Fruit fly (Drosophila melanogaster) whole organism, embryonic: ENCODE measurements around the gene CG43799.
A peak's percentile ranks its signal among the peaks of the same experiment; 100 is the strongest.

Experiments used
- Aef1 ChIP-seq: fragments of 200-800 bp; sonication (Bioruptor generic); IDR thresholded peaks from 3 replicates; pipeline ENCODE4 v1.3.6; 2022; ENCODE audit warnings: missing biosample characterization, missing genetic modification characterization
- Atf-2 ChIP-seq: fragments of 200-800 bp; sonication (Bioruptor generic); optimal IDR thresholded peaks from 2 replicates; lab custom pipeline; 2016; ENCODE audit warnings: missing biosample characterization, missing genetic modification characterization
- CG11085 ChIP-seq: fragments of 200-800 bp; sonication (Bioruptor generic); IDR thresholded peaks from 2 replicates; pipeline ENCODE4 v1.3.6; 2022; ENCODE audit warnings: missing biosample characterization, missing genetic modification characterization
- CG11093 ChIP-seq: fragments of 200-800 bp; sonication (Bioruptor generic); IDR thresholded peaks from 3 replicates; pipeline ENCODE4 v1.3.6; 2022; ENCODE audit warnings: missing biosample characterization, missing genetic modification characterization
- CG11504 ChIP-seq: fragments of 200-800 bp; sonication (Bioruptor generic); optimal IDR thresholded peaks from 3 replicates; lab custom pipeline; 2019; ENCODE audit warnings: missing biosample characterization, mild to moderate bottlenecking, missing genetic modification characterization, moderate library complexity
- CG14014 ChIP-seq: fragments of 200-800 bp; sonication (Bioruptor generic); IDR thresholded peaks from 2 replicates; pipeline ENCODE4 v1.3.6; 2022; ENCODE audit warnings: missing biosample characterization, missing genetic modification characterization
- CG1603 ChIP-seq: fragments of 200-800 bp; sonication (Bioruptor generic); optimal IDR thresholded peaks from 2 replicates; lab custom pipeline; 2019; ENCODE audit warnings: missing biosample characterization, mild to moderate bottlenecking, missing genetic modification characterization, moderate library complexity
- CG18262 ChIP-seq: fragments of 200-800 bp; optimal IDR thresholded peaks from 3 replicates; lab custom pipeline; 2019; ENCODE audit warnings: missing biosample characterization, mild to moderate bottlenecking, missing genetic modification characterization, moderate library complexity
- CG18476 ChIP-seq: fragments of 200-800 bp; sonication (Bioruptor generic); optimal IDR thresholded peaks from 2 replicates; lab custom pipeline; 2016; ENCODE audit warnings: missing biosample characterization, mild to moderate bottlenecking, missing genetic modification characterization
- CG30020 ChIP-seq: fragments of 200-800 bp; optimal IDR thresholded peaks from 2 replicates; lab custom pipeline; 2019; ENCODE audit warnings: missing biosample characterization, mild to moderate bottlenecking, missing genetic modification characterization, moderate library complexity
- CG31441 ChIP-seq: fragments of 200-800 bp; sonication (Bioruptor generic); IDR thresholded peaks from 2 replicates; pipeline ENCODE4 v1.3.6; 2022; ENCODE audit warnings: missing biosample characterization, missing genetic modification characterization
- CG34224 ChIP-seq: fragments of 200-800 bp; sonication (Bioruptor generic); IDR thresholded peaks from 3 replicates; pipeline ENCODE4 v1.3.6; 2022; ENCODE audit warnings: missing biosample characterization, missing genetic modification characterization; ENCODE audit not compliant: partially characterized antibody
- CG3726 ChIP-seq: fragments of 200-800 bp; sonication (Bioruptor generic); IDR thresholded peaks from 3 replicates; pipeline ENCODE4, ENCODE4 v1.3.6; 2022; ENCODE audit warnings: missing biosample characterization, missing genetic modification characterization
- CG42726 ChIP-seq: fragments of 200-800 bp; sonication (Bioruptor generic); IDR thresholded peaks from 2 replicates; pipeline ENCODE4 v1.3.6; 2022; ENCODE audit warnings: missing biosample characterization, missing genetic modification characterization; ENCODE audit not compliant: partially characterized antibody
- CG7357 ChIP-seq: fragments of 200-800 bp; sonication (Bioruptor generic); IDR thresholded peaks from 3 replicates; pipeline ENCODE4 v1.3.6; 2022; ENCODE audit warnings: missing biosample characterization, missing genetic modification characterization
- CG8290 ChIP-seq, 3 experiments: fragments of 200-800 bp; sonication (Bioruptor generic); optimal IDR thresholded peaks; 2 replicates each; lab custom pipeline; 2016 to 2019; ENCODE audit warnings: missing biosample characterization in 3 of 3, missing genetic modification characterization in 3 of 3, mild to moderate bottlenecking in 2 of 3, moderate library complexity in 1 of 3
- CG8359 ChIP-seq: fragments of 200-800 bp; sonication (Bioruptor generic); optimal IDR thresholded peaks from 2 replicates; lab custom pipeline; 2017; ENCODE audit warnings: missing biosample characterization, mild to moderate bottlenecking, missing genetic modification characterization, borderline replicate concordance
- CG9797 ChIP-seq: fragments of 200-800 bp; sonication (Bioruptor generic); optimal IDR thresholded peaks from 3 replicates; lab custom pipeline; 2018; ENCODE audit warnings: missing biosample characterization, mild to moderate bottlenecking, missing genetic modification characterization
- Dek ChIP-seq: fragments of 200-800 bp; sonication (Bioruptor generic); optimal IDR thresholded peaks from 3 replicates; lab custom pipeline; 2019; ENCODE audit warnings: missing biosample characterization, mild to moderate bottlenecking, missing genetic modification characterization, moderate library complexity
- Dip3 ChIP-seq: fragments of 200-800 bp; sonication (Bioruptor generic); optimal IDR thresholded peaks from 3 replicates; lab custom pipeline; 2016; ENCODE audit warnings: missing biosample characterization, missing genetic modification characterization
- Elba2 ChIP-seq: fragments of 200-800 bp; sonication (Bioruptor generic); optimal IDR thresholded peaks from 3 replicates; lab custom pipeline; 2016; ENCODE audit warnings: missing biosample characterization, missing genetic modification characterization
- Ets65A ChIP-seq: fragments of 200-800 bp; sonication (Bioruptor generic); peaks from one replicate; lab custom pipeline; 2016; ENCODE audit warnings: missing biosample characterization, missing genetic modification characterization
- Hand ChIP-seq: fragments of 200-800 bp; sonication (Bioruptor generic); optimal IDR thresholded peaks from 2 replicates; lab custom pipeline; 2017; ENCODE audit warnings: mild to moderate bottlenecking, missing biosample characterization, missing genetic modification reagents, missing genetic modification characterization
- Hmx ChIP-seq: fragments of 200-800 bp; sonication (Bioruptor generic); optimal IDR thresholded peaks from 2 replicates; lab custom pipeline; 2016; ENCODE audit warnings: missing biosample characterization, missing genetic modification characterization
- Lim3 ChIP-seq: fragments of 200-800 bp; sonication (Bioruptor generic); IDR thresholded peaks from 2 replicates; pipeline ENCODE4 v1.3.6; 2022; ENCODE audit warnings: missing biosample characterization, missing genetic modification characterization
- Lpt ChIP-seq: fragments of >200 bp; optimal IDR thresholded peaks from 2 replicates; lab custom pipeline; 2018; ENCODE audit warnings: missing biosample characterization, missing genetic modification characterization
- Mad ChIP-seq: fragments of 200-800 bp; sonication (Bioruptor generic); optimal IDR thresholded peaks from 2 replicates; lab custom pipeline; 2016; ENCODE audit warnings: missing biosample characterization, missing genetic modification characterization
- Max ChIP-seq: fragments of 200-800 bp; sonication (Bioruptor generic); optimal IDR thresholded peaks from 2 replicates; lab custom pipeline; 2016; ENCODE audit warnings: missing biosample characterization, mild to moderate bottlenecking, missing genetic modification characterization
- Meics ChIP-seq: fragments of 200-800 bp; sonication (Bioruptor generic); optimal IDR thresholded peaks from 2 replicates; lab custom pipeline; 2017; ENCODE audit warnings: missing biosample characterization, mild to moderate bottlenecking, missing genetic modification characterization
- NFAT ChIP-seq: fragments of 200-800 bp; sonication (Bioruptor generic); IDR thresholded peaks from 2 replicates; pipeline ENCODE4 v1.3.6; 2022; ENCODE audit warnings: missing biosample characterization, missing genetic modification characterization
- Sin3A ChIP-seq: fragments of >200 bp; optimal IDR thresholded peaks from 2 replicates; lab custom pipeline; 2018
- Xrp1 ChIP-seq: fragments of 200-800 bp; sonication (Bioruptor generic); IDR thresholded peaks from 2 replicates; pipeline ENCODE4 v1.3.6; 2022; ENCODE audit warnings: missing biosample characterization, missing genetic modification characterization
- abd-A ChIP-seq: fragments of 200-800 bp; sonication (Bioruptor generic); optimal IDR thresholded peaks from 3 replicates; lab custom pipeline; 2019; ENCODE audit warnings: missing biosample characterization, mild to moderate bottlenecking, missing genetic modification characterization, moderate library complexity
- ase ChIP-seq: fragments of 200-800 bp; sonication (Bioruptor generic); IDR thresholded peaks from 3 replicates; pipeline ENCODE4 v1.3.6; 2022; ENCODE audit warnings: missing biosample characterization, missing genetic modification characterization
- bab2 ChIP-seq: fragments of 200-800 bp; sonication (Bioruptor generic); optimal IDR thresholded peaks from 2 replicates; lab custom pipeline; 2016; ENCODE audit warnings: missing biosample characterization, missing genetic modification characterization
- br ChIP-seq: fragments of >200 bp; optimal IDR thresholded peaks from 2 replicates; lab custom pipeline; 2017
- crc ChIP-seq: fragments of 200-800 bp; sonication (Bioruptor generic); optimal IDR thresholded peaks from 2 replicates; lab custom pipeline; 2016; ENCODE audit warnings: missing biosample characterization, missing genetic modification characterization
- crp ChIP-seq, 2 experiments: fragments of 200-800 bp; sonication (Bioruptor generic); optimal IDR thresholded peaks; 2 replicates in 1 of 2; 3 replicates in 1 of 2; lab custom pipeline; 2017; ENCODE audit warnings: missing biosample characterization in 2 of 2, missing genetic modification characterization in 2 of 2, mild to moderate bottlenecking in 1 of 2, moderate library complexity in 1 of 2
- disco-r ChIP-seq: fragments of 200-800 bp; sonication (Bioruptor generic); optimal IDR thresholded peaks from 2 replicates; lab custom pipeline; 2016; ENCODE audit warnings: missing biosample characterization, missing genetic modification characterization
- fd102C ChIP-seq: fragments of 200-800 bp; sonication (Bioruptor generic); optimal IDR thresholded peaks from 2 replicates; lab custom pipeline; 2018; ENCODE audit warnings: missing biosample characterization, mild to moderate bottlenecking, missing genetic modification characterization, moderate library complexity
- gsb ChIP-seq: fragments of 200-800 bp; sonication (Bioruptor generic); IDR thresholded peaks from 2 replicates; pipeline ENCODE4 v1.3.6; 2022; ENCODE audit warnings: missing biosample characterization, missing genetic modification characterization
- her ChIP-seq: fragments of 200-800 bp; sonication (Bioruptor generic); optimal IDR thresholded peaks from 2 replicates; lab custom pipeline; 2016; ENCODE audit warnings: missing biosample characterization, missing genetic modification characterization
- ind ChIP-seq: fragments of 200-800 bp; sonication (Bioruptor generic); optimal IDR thresholded peaks from 3 replicates; lab custom pipeline; 2016; ENCODE audit warnings: missing biosample characterization, missing genetic modification characterization
- nerfin-2 ChIP-seq: fragments of 200-800 bp; sonication (Bioruptor generic); IDR thresholded peaks from 2 replicates; pipeline ENCODE4 v1.3.6; 2022; ENCODE audit warnings: missing biosample characterization, missing genetic modification characterization; ENCODE audit not compliant: partially characterized antibody
- peb ChIP-seq: fragments of 200-800 bp; sonication (Bioruptor generic); IDR thresholded peaks from 2 replicates; pipeline ENCODE4 v1.3.6; 2022; ENCODE audit warnings: missing biosample characterization, missing genetic modification characterization
- salm ChIP-seq: fragments of 200-800 bp; sonication (Bioruptor generic); optimal IDR thresholded peaks from 2 replicates; lab custom pipeline; 2018; ENCODE audit warnings: missing biosample characterization, mild to moderate bottlenecking, missing genetic modification characterization
- sob ChIP-seq: fragments of 200-800 bp; sonication (Bioruptor generic); IDR thresholded peaks from 2 replicates; pipeline ENCODE4 v1.3.6; 2022; ENCODE audit warnings: missing biosample characterization, missing genetic modification characterization
- tna ChIP-seq: fragments of 200-800 bp; sonication (Bioruptor generic); IDR thresholded peaks from 2 replicates; pipeline ENCODE4 v1.3.6; 2022; ENCODE audit warnings: missing biosample characterization, missing genetic modification characterization; ENCODE audit not compliant: partially characterized antibody
- twi ChIP-seq: fragments of 200-800 bp; optimal IDR thresholded peaks from 2 replicates; lab custom pipeline; 2019; ENCODE audit warnings: missing biosample characterization, mild to moderate bottlenecking, missing genetic modification characterization, moderate library complexity
- wek ChIP-seq: fragments of 200-800 bp; sonication (Bioruptor generic); optimal IDR thresholded peaks from 3 replicates; lab custom pipeline; 2018; ENCODE audit warnings: missing biosample characterization, mild to moderate bottlenecking, missing genetic modification characterization, moderate library complexity
- z ChIP-seq: fragments of 200-800 bp; sonication (Bioruptor generic); IDR thresholded peaks from 3 replicates; pipeline ENCODE4 v1.3.6; 2022; ENCODE audit warnings: missing biosample characterization, missing genetic modification characterization

Gene CG43799

dm6 chr2L:7258105-7258504 lies 30.6 kb downstream of the CG43799 start (continued):
- TF ChIP-seq Aef1 (GFP tag; lab: Robert Waterston, UW) = peak; percentile 20; the same call in 1 of the 3 replicates
- no peak for TF ChIP-seq gsb (GFP tag; lab: Robert Waterston, UW)
- no peak for TF ChIP-seq crc
- no peak for TF ChIP-seq crp (GFP tag; optimal IDR thresholded peaks at IDR 0.05; lab: Kevin White, UChicago)
- no peak for TF ChIP-seq br (lab: Kevin White, UChicago)
- peak; percentile 1 for TF ChIP-seq Dip3 (GFP tag; lab: Kevin White, UChicago)
- TF ChIP-seq Atf-2 (GFP tag; lab: Kevin White, UChicago) = peak; percentile 36
- no peak for TF ChIP-seq salm
- peak; percentile 29; the same call in 1 of the 2 replicates for TF ChIP-seq Xrp1 (GFP tag; lab: Robert Waterston, UW)
- TF ChIP-seq CG8290 (GFP tag; optimal IDR thresholded peaks at IDR 0.05; lab: Kevin White, UChicago) = peak; percentile 47
- TF ChIP-seq CG8290 (tag; optimal IDR thresholded peaks at IDR 0.05; lab: Kevin White, UChicago) = peak in 1 of 2 experiments; percentile 76
- TF ChIP-seq Ets65A (GFP tag; lab: Kevin White, UChicago) = peak; percentile 87
- no peak for TF ChIP-seq fd102C
- TF ChIP-seq Lpt (GFP tag; lab: Kevin White, UChicago) = no peak
- TF ChIP-seq Meics = peak; percentile 60
- TF ChIP-seq twi (tag; lab: Kevin White, UChicago) = peak; percentile 20
- TF ChIP-seq CG3726 (GFP tag; lab: Robert Waterston, UW) = no peak
- TF ChIP-seq Lim3 (GFP tag; lab: Robert Waterston, UW) = no peak
- no peak for TF ChIP-seq Max (GFP tag; lab: Kevin White, UChicago)
- TF ChIP-seq Dek = peak; percentile 13
- TF ChIP-seq Elba2 = no peak
- TF ChIP-seq CG18476 (GFP tag; lab: Kevin White, UChicago) = no peak
- peak; percentile 71 for TF ChIP-seq NFAT (GFP tag; lab: Robert Waterston, UW)
- peak; percentile 53 for TF ChIP-seq CG1603 (tag; lab: Kevin White, UChicago)
- peak; percentile 5 for TF ChIP-seq CG8359 (GFP tag; lab: Kevin White, UChicago)
- TF ChIP-seq Hand (GFP tag; lab: Kevin White, UChicago) = no peak
- no peak for TF ChIP-seq nerfin-2 (GFP tag; lab: Robert Waterston, UW)
- TF ChIP-seq CG18262 = peak; percentile 27
- TF ChIP-seq CG9797 (GFP tag; lab: Kevin White, UChicago) = no peak
- TF ChIP-seq CG31441 (GFP tag; lab: Robert Waterston, UW) = no peak
- no peak for TF ChIP-seq CG34224
- no peak for TF ChIP-seq abd-A (tag; lab: Kevin White, UChicago)
- TF ChIP-seq CG7357 (GFP tag; lab: Robert Waterston, UW) = no peak
- no peak; the same call in 1 of the 2 replicates for TF ChIP-seq tna (GFP tag; lab: Robert Waterston, UW)
- peak; percentile 50; the same call in 1 of the 2 replicates for TF ChIP-seq sob (GFP tag; lab: Robert Waterston, UW)
- peak; percentile 57; the same call in 1 of the 2 replicates for TF ChIP-seq CG14014 (GFP tag; lab: Robert Waterston, UW)
- TF ChIP-seq z (GFP tag; lab: Robert Waterston, UW) = no peak
- TF ChIP-seq disco-r (GFP tag; lab: Kevin White, UChicago) = peak; percentile 13
- peak; percentile 58; the same call in 1 of the 2 replicates for TF ChIP-seq CG42726 (GFP tag; lab: Robert Waterston, UW)
- TF ChIP-seq Sin3A (lab: Kevin White, UChicago) = no peak
- no peak for TF ChIP-seq CG11093 (GFP tag; lab: Robert Waterston, UW)
- peak; percentile 51 for TF ChIP-seq bab2
- TF ChIP-seq CG11085 (GFP tag; lab: Robert Waterston, UW) = no peak
- TF ChIP-seq CG11504 (tag; lab: Kevin White, UChicago) = peak; percentile 67
- 0 out of 2 replicates have a peak, but pooled peaks have one; percentile 13 for TF ChIP-seq peb (GFP tag; lab: Robert Waterston, UW)
- TF ChIP-seq wek = no peak
- TF ChIP-seq ase = 0 out of 3 replicates have a peak, but pooled peaks have one; percentile 23
- peak; percentile 44 for TF ChIP-seq her (GFP tag; lab: Kevin White, UChicago)
- TF ChIP-seq Mad (GFP tag; lab: Kevin White, UChicago) = peak; percentile 17
- TF ChIP-seq Hmx (GFP tag; lab: Kevin White, UChicago) = no peak
- TF ChIP-seq ind = peak; percentile 31
- TF ChIP-seq CG30020 (tag; lab: Kevin White, UChicago) = no peak
